Fruit fly (Drosophila melanogaster): ENCODE data around the gene Hex-A.

Gene Hex-A

DNA sequence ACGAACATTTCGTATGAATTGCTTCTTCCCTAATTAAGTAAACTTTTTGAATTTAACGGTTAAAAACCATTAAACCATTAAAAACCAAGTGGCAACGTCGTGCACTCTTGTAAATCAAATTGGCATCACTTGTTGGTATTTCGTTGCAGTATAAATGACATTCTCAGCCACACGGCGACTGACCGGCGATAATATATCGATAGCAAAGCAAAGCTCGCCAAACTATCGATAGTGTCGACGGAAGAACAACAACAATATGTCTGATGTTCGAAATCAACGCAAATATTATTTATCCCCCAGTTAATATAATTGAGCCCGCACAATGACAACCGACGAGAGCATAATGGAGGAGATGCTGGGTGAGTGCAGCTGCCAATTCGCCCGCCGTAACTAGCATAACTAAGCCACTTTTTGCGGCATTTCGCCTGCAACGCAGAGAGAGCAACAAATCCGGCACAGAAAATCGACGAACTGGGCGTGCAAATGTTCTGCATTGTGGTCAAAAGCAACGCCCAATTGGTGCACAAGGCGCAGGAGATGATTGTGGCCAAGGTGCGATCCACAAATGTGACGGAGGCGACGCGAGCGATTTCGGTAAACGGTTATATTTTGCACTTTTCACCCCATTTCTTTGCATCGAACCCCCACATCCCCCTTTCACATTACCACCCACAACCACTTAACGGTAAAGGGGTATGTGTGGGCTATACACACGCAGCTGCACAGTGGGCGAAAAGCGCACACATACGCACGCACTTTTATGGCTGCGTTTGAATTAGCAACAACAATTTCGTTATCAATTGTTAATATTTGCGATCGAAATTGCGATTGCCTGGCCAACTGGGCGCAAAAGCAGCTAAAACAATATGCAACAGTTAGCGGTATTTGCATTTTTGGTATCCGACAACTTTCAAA, 15.6 kb downstream of the Hex-A start, which contains the start of gene Gga (continued):
- TF ChIP-seq Hsf (GFP tag; optimal IDR thresholded peaks at IDR 0.05) (peak; percentile 17), CG11696 (GFP tag; IDR thresholded peaks at IDR 0.05) (no peak), CG7357 (GFP tag; IDR thresholded peaks at IDR 0.05) (no peak), stwl (tag; optimal IDR thresholded peaks at IDR 0.05) (peak; percentile 75), hb (GFP tag; IDR thresholded peaks at IDR 0.05; ENCODE audit: partially characterized antibody) (peak; percentile 81), gsb-n (tag; optimal IDR thresholded peaks at IDR 0.05) (no peak), Abd-B (GFP tag; optimal IDR thresholded peaks at IDR 0.05) (peak; percentile 50), tap (tag; optimal IDR thresholded peaks at IDR 0.05) (no peak), jigr1 (GFP tag; IDR thresholded peaks at IDR 0.05) (no peak), sisA (GFP tag; IDR thresholded peaks at IDR 0.05) (no peak), ind (GFP tag; optimal IDR thresholded peaks at IDR 0.05) (no peak), Hr51 (GFP tag; optimal IDR thresholded peaks at IDR 0.05) (no peak), dm (GFP tag; optimal IDR thresholded peaks at IDR 0.05) (no peak), MBD-R2 (GFP tag; IDR thresholded peaks at IDR 0.05) (peak; percentile 56), br (optimal IDR thresholded peaks at IDR 0.05) (no peak), mld (GFP tag; IDR thresholded peaks at IDR 0.05; ENCODE audit: partially characterized antibody) (peak; percentile 77; the same call in 2 of the 3 replicates), CG34224 (GFP tag; IDR thresholded peaks at IDR 0.05; ENCODE audit: partially characterized antibody) (peak; percentile 95), CG8290 (GFP tag; optimal IDR thresholded peaks at IDR 0.05) (no peak), CG8290 (tag; optimal IDR thresholded peaks at IDR 0.05) (peak in 1 of 2 experiments; percentile 59), CG12659 (GFP tag; optimal IDR thresholded peaks at IDR 0.05) (peak; percentile 50), CG8089 (GFP tag; optimal IDR thresholded peaks at IDR 0.05) (no peak), CG17361 (GFP tag; IDR thresholded peaks at IDR 0.05) (no peak), aop (GFP tag; IDR thresholded peaks at IDR 0.05) (no peak), Sry-δ (GFP tag; optimal IDR thresholded peaks at IDR 0.05) (peak; percentile 77), disco-r (GFP tag; optimal IDR thresholded peaks at IDR 0.05) (no peak), grau (tag; optimal IDR thresholded peaks at IDR 0.05) (peak; percentile 5), CG4707 (GFP tag; optimal IDR thresholded peaks at IDR 0.05) (peak; percentile 56), vvl (GFP tag; IDR thresholded peaks at IDR 0.05) (0 out of 2 replicates have a peak, but pooled peaks have one; percentile 8), lmd (GFP tag; IDR thresholded peaks at IDR 0.05) (no peak), CG7786 (GFP tag; optimal IDR thresholded peaks at IDR 0.05) (no peak), CG3847 (GFP tag; IDR thresholded peaks at IDR 0.05) (peak; percentile 68), Aef1 (GFP tag; IDR thresholded peaks at IDR 0.05) (peak; percentile 58; the same call in 2 of the 3 replicates), Hmx (GFP tag; optimal IDR thresholded peaks at IDR 0.05) (no peak), crol (GFP tag; IDR thresholded peaks at IDR 0.05) (peak; percentile 88), Sin3A (optimal IDR thresholded peaks at IDR 0.05) (peak; percentile 58), CG1233 (GFP tag; optimal IDR thresholded peaks at IDR 0.05) (no peak), CG31388 (GFP tag; optimal IDR thresholded peaks at IDR 0.05) (no peak), CG5180 (GFP tag; optimal IDR thresholded peaks at IDR 0.05) (peak; percentile 56), CG10979 (tag; optimal IDR thresholded peaks at IDR 0.05) (no peak), Trl (optimal IDR thresholded peaks at IDR 0.05) (no peak), Trl (GFP tag; optimal IDR thresholded peaks at IDR 0.05) (no peak), CG17829 (tag; optimal IDR thresholded peaks at IDR 0.05) (peak; percentile 34), CG17912 (GFP tag; optimal IDR thresholded peaks at IDR 0.05) (no peak), mirr (GFP tag; optimal IDR thresholded peaks at IDR 0.05) (no peak), fd64A (GFP tag; optimal IDR thresholded peaks at IDR 0.05) (no peak), CG16863 (GFP tag; optimal IDR thresholded peaks at IDR 0.05) (no peak), pzg (GFP tag; optimal IDR thresholded peaks at IDR 0.05) (peak; percentile 93), Dref (GFP tag; IDR thresholded peaks at IDR 0.05) (peak; percentile 93), CG7271 (tag; optimal IDR thresholded peaks at IDR 0.05) (no peak), ci (GFP tag; IDR thresholded peaks at IDR 0.05) (peak; percentile 5; the same call in 1 of the 3 replicates), CG17385 (GFP tag; optimal IDR thresholded peaks at IDR 0.05) (no peak)

All from whole organism, embryonic.